Fruit fly (Drosophila melanogaster): ENCODE results near the gene CG10029.

- no peak for TF ChIP-seq CTCF (optimal IDR thresholded peaks at IDR 0.05)
- no peak for TF ChIP-seq CG8478 (optimal IDR thresholded peaks at IDR 0.05)
These were observed 32.4 kb upstream of the CG10029 start, which contains the start of gene CG43290 for dm6 chr3R:7349452-7349851.
